Worm (Caenorhabditis elegans): ENCODE results near the gene C24H11.2.

Gene C24H11.2

ce11 chrIII:11834168-11834567, 42.0 kb upstream of the C24H11.2 start (continued):
- no peak for TF ChIP-seq F39B2.1 (GFP tag; IDR thresholded peaks at IDR 0.05)
- TF ChIP-seq sea-2 (GFP tag; IDR thresholded peaks at IDR 0.05) = no peak
- no peak for TF ChIP-seq ztf-28 (GFP tag; IDR thresholded peaks at IDR 0.05)
- TF ChIP-seq egl-44 (GFP tag; IDR thresholded peaks at IDR 0.05) = no peak
- TF ChIP-seq gei-17 (GFP tag; optimal IDR thresholded peaks at IDR 0.05) = no peak
- TF ChIP-seq madf-10 (tag; optimal IDR thresholded peaks at IDR 0.05) = no peak
- TF ChIP-seq mxl-1 (tag; optimal IDR thresholded peaks at IDR 0.05) = no peak

ce11 chrIII:11833449-11833848, 41.3 kb upstream of the C24H11.2 start:
- TF ChIP-seq lag-1 (GFP tag; IDR thresholded peaks at IDR 0.05) = no peak
- no peak for TF ChIP-seq ztf-26 (tag; optimal IDR thresholded peaks at IDR 0.05)
- TF ChIP-seq F37B4.10 (GFP tag; IDR thresholded peaks at IDR 0.05) = 0 out of 2 replicates have a peak, but pooled peaks have one; percentile 46
- TF ChIP-seq ama-1 (optimal IDR thresholded peaks at IDR 0.05) = no peak
- no peak for TF ChIP-seq ama-1 (GFP tag; optimal IDR thresholded peaks at IDR 0.05)
- TF ChIP-seq attf-5 (GFP tag; optimal IDR thresholded peaks at IDR 0.05) = no peak
- TF ChIP-seq sptf-2 (GFP tag; optimal IDR thresholded peaks at IDR 0.05) = no peak
- TF ChIP-seq nhr-27 (tag; optimal IDR thresholded peaks at IDR 0.05) = no peak
- no peak for TF ChIP-seq ZK185.1 (tag; optimal IDR thresholded peaks at IDR 0.05; ENCODE audit: poor library complexity, severe bottlenecking)
- peak; percentile 30; the same call in 1 of the 2 replicates for TF ChIP-seq egrh-3 (GFP tag; IDR thresholded peaks at IDR 0.05)
- peak; percentile 84 for TF ChIP-seq zfh-2 (GFP tag; conservative IDR thresholded peaks at IDR 0.05)
- no peak for TF ChIP-seq bed-1 (GFP tag; IDR thresholded peaks at IDR 0.05)
- no peak for TF ChIP-seq die-1 (tag; optimal IDR thresholded peaks at IDR 0.05)
- TF ChIP-seq atf-7 (tag; optimal IDR thresholded peaks at IDR 0.05) = no peak
- TF ChIP-seq zim-3 (tag; optimal IDR thresholded peaks at IDR 0.05) = peak; percentile 8
- TF ChIP-seq ceh-91 (GFP tag; IDR thresholded peaks at IDR 0.05) = 0 out of 2 replicates have a peak, but pooled peaks have one; percentile 23
- no peak for TF ChIP-seq let-526 (GFP tag; IDR thresholded peaks at IDR 0.05)
- no peak for TF ChIP-seq D2030.7 (GFP tag; IDR thresholded peaks at IDR 0.05)

ce11 chrIII:11830522-11831489, 38.7 kb upstream of the C24H11.2 start:
- no peak; the same call in 1 of the 2 replicates for TF ChIP-seq egrh-3 (GFP tag; IDR thresholded peaks at IDR 0.05)
- TF ChIP-seq atf-7 (tag; optimal IDR thresholded peaks at IDR 0.05) = no peak
- TF ChIP-seq pha-4 (tag; optimal IDR thresholded peaks at IDR 0.05) = no peak
- TF ChIP-seq B0336.3 (GFP tag; IDR thresholded peaks at IDR 0.05) = peak; percentile 85
- TF ChIP-seq D2030.7 (GFP tag; IDR thresholded peaks at IDR 0.05) = no peak
- TF ChIP-seq lin-54 (GFP tag; optimal IDR thresholded peaks at IDR 0.05) = no peak
- peak; percentile 92 for TF ChIP-seq F52B5.7 (tag; optimal IDR thresholded peaks at IDR 0.05)
- no peak for TF ChIP-seq F22D6.2 (tag; optimal IDR thresholded peaks at IDR 0.05)
- no peak for TF ChIP-seq ztf-6 (GFP tag; IDR thresholded peaks at IDR 0.05)
- peak; percentile 39 for TF ChIP-seq ZK185.1 (tag; optimal IDR thresholded peaks at IDR 0.05; ENCODE audit: poor library complexity, severe bottlenecking)
- 0 out of 2 replicates have a peak, but pooled peaks have one; percentile 36 for TF ChIP-seq mcd-1 (GFP tag; IDR thresholded peaks at IDR 0.05)
- peak; percentile 25; the same call in 1 of the 2 replicates for TF ChIP-seq Y56A3A.18 (GFP tag; IDR thresholded peaks at IDR 0.05)
- peak; percentile 86 for TF ChIP-seq repo-1 (tag; optimal IDR thresholded peaks at IDR 0.05)
- TF ChIP-seq ceh-40 (GFP tag; IDR thresholded peaks at IDR 0.05) = no peak; the same call in 1 of the 2 replicates
- TF ChIP-seq B0035.1 (tag; optimal IDR thresholded peaks at IDR 0.05) = peak; percentile 79
- no peak for TF ChIP-seq attf-5 (GFP tag; optimal IDR thresholded peaks at IDR 0.05)
- TF ChIP-seq ztf-3 (GFP tag; optimal IDR thresholded peaks at IDR 0.05) = peak; percentile 33
- TF ChIP-seq ztf-25 (GFP tag; IDR thresholded peaks at IDR 0.05) = no peak
- peak; percentile 31 for TF ChIP-seq F49E8.2 (tag; optimal IDR thresholded peaks at IDR 0.05; ENCODE audit: insufficient read depth)
- peak; percentile 39; the same call in 1 of the 2 replicates for TF ChIP-seq hmg-20 (GFP tag; IDR thresholded peaks at IDR 0.05)
- TF ChIP-seq chd-7 (tag; optimal IDR thresholded peaks at IDR 0.05) = peak; percentile 75
- no peak for TF ChIP-seq tlf-1 (GFP tag; optimal IDR thresholded peaks at IDR 0.05)
- TF ChIP-seq snpc-3.4 (tag; optimal IDR thresholded peaks at IDR 0.05) = peak; percentile 55
- peak in 1 of 2 experiments; percentile 44 for TF ChIP-seq rec-8 (tag; optimal IDR thresholded peaks at IDR 0.05)
